Fruit fly (Drosophila melanogaster): ENCODE results near the gene Smyd5.
A peak's percentile ranks its signal among the peaks of the same experiment; 100 is the strongest.

The Smyd5 gene

DNA sequence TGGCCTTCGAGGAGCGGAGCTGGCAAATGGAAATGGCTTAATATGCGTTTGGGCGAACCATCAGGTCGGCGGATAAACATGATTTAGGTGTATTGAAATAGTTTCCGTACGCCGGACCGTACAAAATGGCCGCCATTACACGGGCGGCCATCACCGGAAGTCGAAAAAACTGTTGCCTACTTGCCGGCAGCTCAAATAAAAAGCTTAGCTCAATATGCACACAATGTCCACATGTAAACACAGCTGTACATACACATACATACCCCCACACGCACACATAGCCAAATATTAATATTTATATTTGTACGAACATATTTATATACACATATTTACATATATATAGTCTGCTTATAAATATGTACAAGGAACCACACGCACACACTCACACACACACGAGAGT is 44.6 kb upstream of the Smyd5 start (continued):
- TF ChIP-seq lov (optimal IDR thresholded peaks at IDR 0.05) (no peak), lov (GFP tag; IDR thresholded peaks at IDR 0.05) (peak; percentile 56; the same call in 2 of the 3 replicates), BEAF-32 (GFP tag; optimal IDR thresholded peaks at IDR 0.05) (no peak), otp (GFP tag; IDR thresholded peaks at IDR 0.05) (peak; percentile 68; the same call in 2 of the 3 replicates), shn (GFP tag; optimal IDR thresholded peaks at IDR 0.05) (no peak), Meics (GFP tag; optimal IDR thresholded peaks at IDR 0.05) (peak; percentile 43), CG2202 (tag; optimal IDR thresholded peaks at IDR 0.05) (peak; percentile 1), CG6765 (GFP tag; optimal IDR thresholded peaks at IDR 0.05) (peak; percentile 10), Blimp-1 (GFP tag; optimal IDR thresholded peaks at IDR 0.05) (peak; percentile 26), ken (GFP tag; IDR thresholded peaks at IDR 0.05) (0 out of 3 replicates have a peak, but pooled peaks have one; percentile 44), PHDP (tag; optimal IDR thresholded peaks at IDR 0.05) (peak; percentile 51), CG4360 (GFP tag; IDR thresholded peaks at IDR 0.05) (peak; percentile 28; the same call in 1 of the 2 replicates), CG17328 (GFP tag; IDR thresholded peaks at IDR 0.05) (0 out of 2 replicates have a peak, but pooled peaks have one; percentile 44), phol (tag; optimal IDR thresholded peaks at IDR 0.05) (peak; percentile 75), chn (GFP tag; optimal IDR thresholded peaks at IDR 0.05) (no peak), Mes4 (GFP tag; optimal IDR thresholded peaks at IDR 0.05) (no peak), Awh (GFP tag; IDR thresholded peaks at IDR 0.05) (peak; percentile 27; the same call in 1 of the 2 replicates), CG14014 (GFP tag; IDR thresholded peaks at IDR 0.05) (peak; percentile 64; the same call in 1 of the 2 replicates), Sin3A (optimal IDR thresholded peaks at IDR 0.05) (no peak), CG13775 (GFP tag; optimal IDR thresholded peaks at IDR 0.05) (peak; percentile 40), CG5953 (GFP tag; IDR thresholded peaks at IDR 0.05) (peak; percentile 19; the same call in 1 of the 2 replicates), HHEX (GFP tag; optimal IDR thresholded peaks at IDR 0.05) (peak; percentile 57), ewg (GFP tag; optimal IDR thresholded peaks at IDR 0.05) (peak; percentile 29), sob (GFP tag; IDR thresholded peaks at IDR 0.05) (peak; percentile 66), Hmr (GFP tag; optimal IDR thresholded peaks at IDR 0.05) (peak; percentile 43), gem (tag; optimal IDR thresholded peaks at IDR 0.05) (peak; percentile 35), sens-2 (GFP tag; IDR thresholded peaks at IDR 0.05) (0 out of 2 replicates have a peak, but pooled peaks have one; percentile 34), zen (tag; optimal IDR thresholded peaks at IDR 0.05) (peak; percentile 27), CG33557 (GFP tag; optimal IDR thresholded peaks at IDR 0.05) (peak; percentile 27), ATbp (GFP tag; optimal IDR thresholded peaks at IDR 0.05) (peak; percentile 56), CG32767 (GFP tag; IDR thresholded peaks at IDR 0.05) (peak; percentile 60; the same call in 1 of the 2 replicates), Dfd (GFP tag; optimal IDR thresholded peaks at IDR 0.05) (no peak), CG14965 (GFP tag; optimal IDR thresholded peaks at IDR 0.05; ENCODE audit: borderline replicate concordance) (no peak), NFAT (GFP tag; IDR thresholded peaks at IDR 0.05) (0 out of 2 replicates have a peak, but pooled peaks have one; percentile 27), CG11504 (tag; optimal IDR thresholded peaks at IDR 0.05) (no peak), CG8089 (GFP tag; optimal IDR thresholded peaks at IDR 0.05) (no peak), CG11723 (GFP tag; optimal IDR thresholded peaks at IDR 0.05) (peak; percentile 20)

DNA sequence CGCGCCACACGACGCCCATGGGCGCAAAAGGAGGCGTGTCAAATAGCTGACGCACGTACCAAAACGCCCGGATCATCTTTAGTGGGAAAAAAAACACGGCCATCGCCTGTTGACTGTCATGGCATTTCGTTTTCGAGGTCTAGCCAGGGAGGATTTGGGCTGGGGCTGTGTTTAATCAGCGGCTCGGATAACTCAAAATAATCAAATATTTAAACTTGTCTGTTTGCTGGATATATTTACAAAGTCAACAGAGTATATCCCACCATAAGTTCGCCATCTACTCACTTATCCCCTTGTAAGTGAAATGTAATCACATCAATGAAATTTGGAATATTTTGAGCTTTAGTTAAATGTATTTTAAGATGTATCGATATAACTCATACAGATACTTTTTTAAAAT is 42.2 kb upstream of the Smyd5 start:
- TF ChIP-seq scrt (GFP tag; optimal IDR thresholded peaks at IDR 0.05) (peak; percentile 47), CG13296 (GFP tag; optimal IDR thresholded peaks at IDR 0.05) (no peak)

DNA sequence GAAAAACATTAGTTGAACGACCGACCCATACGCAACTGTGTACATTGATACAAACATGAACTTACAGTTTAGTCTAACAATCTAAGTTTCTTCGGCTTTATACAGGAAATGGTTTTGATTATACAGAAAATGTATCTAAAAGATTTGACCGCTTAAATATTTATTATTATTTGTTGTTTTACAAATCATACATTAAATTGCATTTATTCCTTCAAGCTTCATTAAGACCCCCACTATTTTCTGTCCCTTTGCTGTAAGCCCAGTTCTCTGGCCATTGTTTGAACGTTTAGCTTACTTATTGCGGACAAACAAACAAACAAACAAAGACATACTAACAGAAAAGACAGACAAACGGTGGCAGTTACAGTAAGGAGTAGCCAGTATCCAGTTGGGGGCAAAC is 35.7 kb upstream of the Smyd5 start:
- TF ChIP-seq CG2678 (tag; optimal IDR thresholded peaks at IDR 0.05) (peak; percentile 18), nmo (GFP tag; optimal IDR thresholded peaks at IDR 0.05) (no peak), gem (tag; optimal IDR thresholded peaks at IDR 0.05) (peak; percentile 14), tll (GFP tag; optimal IDR thresholded peaks at IDR 0.05) (no peak), CG11504 (tag; optimal IDR thresholded peaks at IDR 0.05) (peak; percentile 2), Neu2 (GFP tag; optimal IDR thresholded peaks at IDR 0.05; ENCODE audit: borderline replicate concordance) (no peak), CG6683 (GFP tag; optimal IDR thresholded peaks at IDR 0.05) (no peak), CG18599 (GFP tag; optimal IDR thresholded peaks at IDR 0.05) (peak; percentile 27)
